ENCODE assay signal across 2 worm cellular contexts in the genomic region with DNA sequence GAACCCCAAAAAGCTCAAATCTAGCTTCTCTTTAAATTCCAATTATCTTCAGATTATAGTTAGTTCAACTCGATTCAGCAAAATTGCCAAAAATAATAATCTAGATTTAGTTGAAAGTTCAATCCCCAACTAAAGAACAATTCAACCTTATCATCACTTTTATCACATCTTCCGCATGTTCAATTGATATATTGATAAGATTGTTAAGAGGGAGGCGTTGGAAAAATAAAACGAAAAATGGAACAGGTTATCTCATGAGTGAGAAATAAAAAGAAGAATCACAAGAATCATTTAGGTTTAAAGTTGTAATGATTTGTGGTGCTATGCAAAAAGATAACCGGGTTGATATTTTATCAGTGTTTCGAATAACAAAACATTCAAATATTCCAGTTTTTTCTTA.
TF ChIP-seq lines count a peak whose summit lies in the region.

No protein-coding gene starts in this region.

TF ChIP-seq in whole organism, L1 larva, 84 proteins besides CTCF, POLR2A, EP300 and RAD21 (continued from another document):
- TF ChIP-seq egl-27 (tag; optimal IDR thresholded peaks at IDR 0.05; lab: Kevin White, UChicago), result no peak
- TF ChIP-seq nhr-237 (tag; optimal IDR thresholded peaks at IDR 0.05; lab: Kevin White, UChicago), result no peak
- no peak for TF ChIP-seq nhr-76 (tag; optimal IDR thresholded peaks at IDR 0.05; lab: Kevin White, UChicago)
- TF ChIP-seq pax-3 (tag; optimal IDR thresholded peaks at IDR 0.05; lab: Kevin White, UChicago), result no peak

TF ChIP-seq in whole organism, L2 larva, 48 proteins besides CTCF, POLR2A, EP300 and RAD21 (continued from another document):
- TF ChIP-seq ztf-1 (GFP tag; conservative IDR thresholded peaks at IDR 0.05; lab: Robert Waterston, UW), result no peak
